Worm (Caenorhabditis elegans) whole organism, L4/young adult: ENCODE data around the gene gop-2.

ENCODE experiments used
- W03F9.2 ChIP-seq: fragments of 150-350 bp; optimal IDR thresholded peaks from 2 replicates; lab custom pipeline; 2014; ENCODE audit warnings: missing biosample characterization, missing genetic modification characterization
- dao-5 ChIP-seq: sonication (generic microtip); optimal IDR thresholded peaks from 2 replicates; lab custom pipeline; 2016; ENCODE audit warnings: missing genotype, missing genetic modification characterization, moderate library complexity, missing compliant biosample characterization
- him-1 ChIP-seq: sonication (generic microtip); optimal IDR thresholded peaks from 2 replicates; lab custom pipeline; 2016; ENCODE audit warnings: missing genotype, missing genetic modification reagents, missing genetic modification characterization, missing compliant biosample characterization

DNA sequence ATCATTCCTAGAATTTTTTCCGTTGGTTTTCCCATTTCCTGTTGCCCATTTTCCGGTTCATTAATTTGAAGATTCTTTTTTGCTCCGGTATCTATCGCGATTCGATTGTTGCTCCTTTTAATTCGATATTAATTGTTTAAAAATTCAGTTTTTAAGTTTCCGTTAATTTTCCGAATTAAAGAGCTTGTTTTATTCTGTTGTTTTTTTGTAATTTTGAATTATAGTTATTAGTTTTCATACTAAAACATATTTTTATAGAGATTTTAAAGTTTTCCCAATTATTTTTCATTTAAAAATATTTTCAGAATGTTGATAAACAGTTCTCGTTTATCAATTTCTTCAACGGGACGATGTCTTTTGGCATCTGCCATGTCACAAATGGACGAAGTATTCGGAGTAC, 24.5 kb upstream of the gop-2 start, which contains the start of gene mrps-26:
- TF ChIP-seq him-1 (tag; lab: Kevin White, UChicago) = no peak
- no peak for TF ChIP-seq W03F9.2 (tag; lab: Kevin White, UChicago)
- TF ChIP-seq dao-5 (tag; lab: Kevin White, UChicago) = no peak
